Worm (Caenorhabditis elegans) whole organism, late embryonic: ENCODE measurements around the gene Y73C8C.12.

Experiments
- C38D4.7 ChIP-seq: fragments of 200-800 bp; sonication (Bioruptor generic); optimal IDR thresholded peaks from 2 replicates; lab custom pipeline; 2018; ENCODE audit warnings: mild to moderate bottlenecking, missing genetic modification characterization, moderate library complexity, missing compliant biosample characterization
- K02D7.2 ChIP-seq: sonication (generic microtip); optimal IDR thresholded peaks from 2 replicates; lab custom pipeline; 2017; ENCODE audit warnings: mild to moderate bottlenecking, missing genetic modification characterization, missing compliant biosample characterization
- K09A11.1 ChIP-seq: sonication (generic microtip); optimal IDR thresholded peaks from 2 replicates; lab custom pipeline; 2017; ENCODE audit warnings: antibody characterized with exemption, mild to moderate bottlenecking, missing genetic modification characterization, missing compliant biosample characterization; ENCODE audit not compliant: insufficient read depth
- T23F11.4 ChIP-seq: fragments of 200-800 bp; sonication (Bioruptor generic); optimal IDR thresholded peaks from 2 replicates; lab custom pipeline; 2018; ENCODE audit warnings: mild to moderate bottlenecking, missing genetic modification characterization, missing compliant biosample characterization
- Y22D7AL.16 ChIP-seq: sonication (generic microtip); optimal IDR thresholded peaks from 2 replicates; lab custom pipeline; 2016; ENCODE audit warnings: missing genetic modification characterization, missing compliant biosample characterization
- ceh-14 ChIP-seq: sonication (generic microtip); optimal IDR thresholded peaks from 2 replicates; lab custom pipeline; 2016; ENCODE audit warnings: missing genotype, missing genetic modification characterization, missing compliant biosample characterization
- ceh-19 ChIP-seq: fragments of 200-800 bp; sonication (Bioruptor generic); optimal IDR thresholded peaks from 2 replicates; lab custom pipeline; 2018; ENCODE audit warnings: mild to moderate bottlenecking, missing genetic modification characterization, missing compliant biosample characterization
- ceh-30 ChIP-seq: fragments of 150-350 bp; optimal IDR thresholded peaks from 2 replicates; lab custom pipeline; 2014; ENCODE audit warnings: missing biosample characterization, missing genetic modification characterization
- ceh-31 ChIP-seq: sonication (generic microtip); optimal IDR thresholded peaks from 2 replicates; lab custom pipeline; 2016; ENCODE audit warnings: missing genetic modification characterization, missing compliant biosample characterization
- ceh-34 ChIP-seq: sonication (generic microtip); optimal IDR thresholded peaks from 2 replicates; lab custom pipeline; 2016; ENCODE audit warnings: mild to moderate bottlenecking, missing genetic modification characterization, missing compliant biosample characterization
- ceh-45 ChIP-seq: fragments of 200-800 bp; sonication (Bioruptor generic); IDR thresholded peaks from 2 replicates; pipeline ENCODE4 v1.3.6; 2022; ENCODE audit warnings: missing genetic modification reagents, missing genetic modification characterization, missing compliant biosample characterization
- dmd-4 ChIP-seq: sonication (generic microtip); optimal IDR thresholded peaks from 2 replicates; lab custom pipeline; 2016; ENCODE audit warnings: borderline replicate concordance, missing genetic modification characterization, missing compliant biosample characterization
- elt-4 ChIP-seq: sonication (generic microtip); optimal IDR thresholded peaks from 2 replicates; lab custom pipeline; 2016; ENCODE audit warnings: missing genetic modification characterization, missing compliant biosample characterization
- ets-4 ChIP-seq: sonication (generic microtip); optimal IDR thresholded peaks from 2 replicates; lab custom pipeline; 2016; ENCODE audit warnings: missing genetic modification characterization, missing compliant biosample characterization
- eyg-1 ChIP-seq: sonication (generic microtip); optimal IDR thresholded peaks from 2 replicates; lab custom pipeline; 2016; ENCODE audit warnings: missing genotype, missing genetic modification characterization, missing compliant biosample characterization
- fkh-6 ChIP-seq: sonication (generic microtip); optimal IDR thresholded peaks from 2 replicates; lab custom pipeline; 2016; ENCODE audit warnings: missing genetic modification characterization, missing compliant biosample characterization
- gmeb-2 ChIP-seq: sonication (generic microtip); optimal IDR thresholded peaks from 2 replicates; lab custom pipeline; 2016; ENCODE audit warnings: missing genetic modification characterization, inconsistent platforms, missing compliant biosample characterization
- hlh-13 ChIP-seq: fragments of 200-800 bp; sonication (Bioruptor generic); optimal IDR thresholded peaks from 2 replicates; lab custom pipeline; 2018; ENCODE audit warnings: mild to moderate bottlenecking, missing genetic modification characterization, missing compliant biosample characterization
- hlh-8 ChIP-seq: sonication (generic microtip); optimal IDR thresholded peaks from 2 replicates; lab custom pipeline; 2016; ENCODE audit warnings: missing genotype, missing genetic modification characterization, missing compliant biosample characterization
- lim-6 ChIP-seq: sonication (generic microtip); optimal IDR thresholded peaks from 2 replicates; lab custom pipeline; 2016; ENCODE audit warnings: missing genetic modification characterization, missing compliant biosample characterization
- lin-11 ChIP-seq: fragments of 200-800 bp; sonication (Bioruptor generic); optimal IDR thresholded peaks from 2 replicates; lab custom pipeline; 2018; ENCODE audit warnings: mild to moderate bottlenecking, missing genetic modification characterization, missing compliant biosample characterization
- madf-2 ChIP-seq: sonication (generic microtip); optimal IDR thresholded peaks from 2 replicates; lab custom pipeline; 2017; ENCODE audit warnings: missing genetic modification characterization, missing compliant biosample characterization
- mec-3 ChIP-seq: sonication (generic microtip); optimal IDR thresholded peaks from 2 replicates; lab custom pipeline; 2016; ENCODE audit warnings: borderline replicate concordance, missing genetic modification characterization, missing compliant biosample characterization
- nhr-11 ChIP-seq: fragments of 150-350 bp; optimal IDR thresholded peaks from 2 replicates; lab custom pipeline; 2014; ENCODE audit warnings: missing biosample characterization, missing genetic modification characterization
- nhr-232 ChIP-seq: sonication (generic microtip); optimal IDR thresholded peaks from 2 replicates; lab custom pipeline; 2016; ENCODE audit warnings: missing genetic modification characterization, missing compliant biosample characterization
- npax-4 ChIP-seq: sonication (generic microtip); optimal IDR thresholded peaks from 2 replicates; lab custom pipeline; 2016; ENCODE audit warnings: missing genetic modification characterization, missing compliant biosample characterization
- odd-2 ChIP-seq: sonication (generic microtip); optimal IDR thresholded peaks from 2 replicates; lab custom pipeline; 2017; ENCODE audit warnings: antibody characterized with exemption, mild to moderate bottlenecking, missing genetic modification characterization, missing compliant biosample characterization
- pag-3 ChIP-seq: sonication (generic microtip); optimal IDR thresholded peaks from 2 replicates; lab custom pipeline; 2016; ENCODE audit warnings: missing compliant biosample characterization, missing genetic modification characterization, borderline replicate concordance
- pat-9 ChIP-seq: fragments of 200-800 bp; sonication (Bioruptor generic); optimal IDR thresholded peaks from 2 replicates; lab custom pipeline; 2018; ENCODE audit warnings: mild to moderate bottlenecking, missing genetic modification characterization, moderate library complexity, missing compliant biosample characterization
- pqm-1 ChIP-seq: sonication (generic microtip); optimal IDR thresholded peaks from 2 replicates; lab custom pipeline; 2016; ENCODE audit warnings: missing genetic modification characterization, missing compliant biosample characterization
- pros-1 ChIP-seq: fragments of 150-350 bp; optimal IDR thresholded peaks from 2 replicates; lab custom pipeline; 2014; ENCODE audit warnings: missing biosample characterization, missing genetic modification reagents, missing genetic modification characterization
- ref-2 ChIP-seq: sonication (generic microtip); optimal IDR thresholded peaks from 2 replicates; lab custom pipeline; 2016; ENCODE audit warnings: missing genetic modification characterization, missing compliant biosample characterization
- rnt-1 ChIP-seq: sonication (generic microtip); optimal IDR thresholded peaks from 2 replicates; lab custom pipeline; 2016; ENCODE audit warnings: missing genetic modification characterization, missing compliant biosample characterization
- sdc-2 ChIP-seq: sonication (generic microtip); optimal IDR thresholded peaks from 2 replicates; lab custom pipeline; 2016; ENCODE audit warnings: missing genotype, missing genetic modification characterization, missing compliant biosample characterization
- sox-2 ChIP-seq: fragments of 200-800 bp; sonication (Bioruptor generic); IDR thresholded peaks from 2 replicates; pipeline ENCODE4 v1.3.6; 2022; ENCODE audit warnings: missing genetic modification reagents, missing genetic modification characterization, missing compliant biosample characterization
- sox-4 ChIP-seq: sonication (generic microtip); optimal IDR thresholded peaks from 2 replicates; lab custom pipeline; 2017; ENCODE audit warnings: mild to moderate bottlenecking, missing genetic modification characterization, inconsistent platforms, missing compliant biosample characterization
- syd-9 ChIP-seq: sonication (generic microtip); optimal IDR thresholded peaks from 2 replicates; lab custom pipeline; 2016; ENCODE audit warnings: mild to moderate bottlenecking, missing genetic modification characterization, moderate library complexity, missing compliant biosample characterization
- tbx-2 ChIP-seq: sonication (generic microtip); optimal IDR thresholded peaks from 2 replicates; lab custom pipeline; 2016; ENCODE audit warnings: missing genetic modification characterization, missing compliant biosample characterization
- tbx-7 ChIP-seq: sonication (generic microtip); optimal IDR thresholded peaks from 2 replicates; lab custom pipeline; 2016; ENCODE audit warnings: missing genotype, missing genetic modification characterization, missing compliant biosample characterization
- ttx-3 ChIP-seq: sonication (generic microtip); optimal IDR thresholded peaks from 2 replicates; lab custom pipeline; 2016; ENCODE audit warnings: missing genetic modification reagents, missing genetic modification characterization, missing compliant biosample characterization
- zip-5 ChIP-seq: sonication (generic microtip); optimal IDR thresholded peaks from 2 replicates; lab custom pipeline; 2016; ENCODE audit warnings: missing genetic modification characterization, missing compliant biosample characterization
- ztf-16 ChIP-seq: sonication (generic microtip); optimal IDR thresholded peaks from 2 replicates; lab custom pipeline; 2017; ENCODE audit warnings: missing genetic modification characterization, missing compliant biosample characterization

Y73C8C.12 gene

ce11 chrV:3144494-3144893 lies 19.5 kb downstream of the Y73C8C.12 start, which contains the start of gene srab-10:
Gene srab-10, minus strand, starts transcription at chrV:3144594.
- no peak for TF ChIP-seq ets-4 (tag; lab: Kevin White, UChicago)
- TF ChIP-seq odd-2 (tag; lab: Kevin White, UChicago): no peak
- no peak for TF ChIP-seq hlh-8 (tag; lab: Kevin White, UChicago)
- TF ChIP-seq, all 69 proteins: peak for 0

- TF ChIP-seq T23F11.4 (GFP tag; lab: Kevin White, UChicago) (no peak), ceh-14 (tag; lab: Kevin White, UChicago) (no peak), Y22D7AL.16 (tag; lab: Kevin White, UChicago) (no peak), ets-4 (tag; lab: Kevin White, UChicago) (no peak), K09A11.1 (tag; lab: Kevin White, UChicago) (no peak), ztf-16 (tag; lab: Kevin White, UChicago) (no peak), ref-2 (tag; lab: Kevin White, UChicago) (no peak), tbx-2 (tag; lab: Kevin White, UChicago) (no peak), C38D4.7 (GFP tag; lab: Kevin White, UChicago) (no peak), syd-9 (no peak), pqm-1 (tag; lab: Kevin White, UChicago) (no peak), gmeb-2 (no peak)
- TF ChIP-seq, all 69 proteins: peak for 0
Measured at ce11 chrV:3145241-3145640, 20.2 kb downstream of the Y73C8C.12 start.

- TF ChIP-seq ttx-3 (tag; lab: Kevin White, UChicago) (no peak), pros-1 (no peak), ceh-14 (tag; lab: Kevin White, UChicago) (no peak), ceh-45 (no peak), hlh-8 (tag; lab: Kevin White, UChicago) (no peak), zip-5 (tag; lab: Kevin White, UChicago) (no peak), madf-2 (no peak), odd-2 (tag; lab: Kevin White, UChicago) (no peak), syd-9 (no peak), lim-6 (no peak), sox-2 (GFP tag; lab: Robert Waterston, UW) (no peak), eyg-1 (tag; lab: Kevin White, UChicago) (no peak), K02D7.2 (tag; lab: Kevin White, UChicago) (no peak), pag-3 (tag; lab: Kevin White, UChicago) (no peak)
Measured at ce11 chrV:3146932-3147331, 21.9 kb downstream of the Y73C8C.12 start, which contains the start of gene srab-11. Gene srab-11, minus strand, starts transcription at chrV:3147032.

- peak; percentile 6 for TF ChIP-seq sdc-2 (tag; lab: Kevin White, UChicago)
- no peak for TF ChIP-seq pat-9 (tag; lab: Kevin White, UChicago)
- no peak for TF ChIP-seq sox-4 (tag; lab: Kevin White, UChicago)
- no peak for TF ChIP-seq ceh-30
- TF ChIP-seq elt-4: no peak
- peak; percentile 22 for TF ChIP-seq ref-2 (tag; lab: Kevin White, UChicago)
- no peak for TF ChIP-seq lin-11 (tag; lab: Kevin White, UChicago)
- no peak for TF ChIP-seq mec-3 (tag; lab: Kevin White, UChicago)
- TF ChIP-seq ceh-14 (tag; lab: Kevin White, UChicago): no peak
- no peak for TF ChIP-seq pqm-1 (tag; lab: Kevin White, UChicago)
- TF ChIP-seq ceh-34 (tag; lab: Kevin White, UChicago): peak; percentile 29
- no peak for TF ChIP-seq K02D7.2 (tag; lab: Kevin White, UChicago)
- TF ChIP-seq nhr-11 (tag; lab: Kevin White, UChicago): no peak
- no peak for TF ChIP-seq zip-5 (tag; lab: Kevin White, UChicago)
- TF ChIP-seq T23F11.4 (GFP tag; lab: Kevin White, UChicago): no peak
- TF ChIP-seq syd-9: no peak
- no peak for TF ChIP-seq nhr-232 (tag; lab: Kevin White, UChicago)
- no peak for TF ChIP-seq hlh-13 (GFP tag; lab: Kevin White, UChicago)
- TF ChIP-seq tbx-7 (tag; lab: Kevin White, UChicago): no peak
- TF ChIP-seq tbx-2 (tag; lab: Kevin White, UChicago): no peak
- TF ChIP-seq K09A11.1 (tag; lab: Kevin White, UChicago): no peak
- no peak for TF ChIP-seq dmd-4 (tag; lab: Kevin White, UChicago)
- no peak for TF ChIP-seq C38D4.7 (GFP tag; lab: Kevin White, UChicago)
- peak; percentile 9 for TF ChIP-seq ceh-31 (tag; lab: Kevin White, UChicago)
- TF ChIP-seq ceh-19: no peak
- no peak for TF ChIP-seq sox-2 (GFP tag; lab: Robert Waterston, UW)
- TF ChIP-seq rnt-1: no peak
- TF ChIP-seq npax-4 (tag; lab: Kevin White, UChicago): no peak
- TF ChIP-seq fkh-6: no peak
- TF ChIP-seq ets-4 (tag; lab: Kevin White, UChicago): no peak
- TF ChIP-seq hlh-8 (tag; lab: Kevin White, UChicago): no peak
- TF ChIP-seq madf-2: no peak
- TF ChIP-seq pros-1: no peak
Measured at ce11 chrV:3149910-3150428, 25.0 kb downstream of the Y73C8C.12 start.
